Fruit fly (Drosophila melanogaster) whole organism, embryonic: Measurements from ENCODE around the gene RabX5.

ENCODE experiments used
- Adf1 ChIP-seq: fragments of 200-800 bp; sonication (Bioruptor generic); IDR thresholded peaks from 2 replicates; pipeline ENCODE4 v1.3.6; 2022; ENCODE audit warnings: missing biosample characterization, missing genetic modification characterization
- B-H1 ChIP-seq: fragments of 200-800 bp; sonication (Bioruptor generic); IDR thresholded peaks from 3 replicates; pipeline ENCODE4 v1.3.6; 2022; ENCODE audit warnings: missing biosample characterization, missing genetic modification characterization
- CG10431 ChIP-seq: fragments of 200-800 bp; sonication (Bioruptor generic); optimal IDR thresholded peaks from 3 replicates; lab custom pipeline; 2018; ENCODE audit warnings: missing biosample characterization, mild to moderate bottlenecking, missing genetic modification characterization
- CG10979 ChIP-seq: fragments of 200-800 bp; sonication (Bioruptor generic); optimal IDR thresholded peaks from 2 replicates; lab custom pipeline; 2018; ENCODE audit warnings: missing biosample characterization, mild to moderate bottlenecking, missing genetic modification characterization, moderate library complexity
- CG11456 ChIP-seq: fragments of 200-800 bp; sonication (Bioruptor generic); IDR thresholded peaks from 3 replicates; pipeline ENCODE4 v1.3.6; 2022; ENCODE audit warnings: missing biosample characterization, missing genetic modification characterization
- CG12071 ChIP-seq: fragments of 200-800 bp; sonication (Bioruptor generic); optimal IDR thresholded peaks from 3 replicates; lab custom pipeline; 2018; ENCODE audit warnings: missing biosample characterization, mild to moderate bottlenecking, missing genetic modification characterization
- CG12299 ChIP-seq: fragments of 200-800 bp; sonication (Bioruptor generic); optimal IDR thresholded peaks from 2 replicates; lab custom pipeline; 2018; ENCODE audit warnings: missing biosample characterization, mild to moderate bottlenecking, missing genetic modification characterization
- CG14014 ChIP-seq: fragments of 200-800 bp; sonication (Bioruptor generic); IDR thresholded peaks from 2 replicates; pipeline ENCODE4 v1.3.6; 2022; ENCODE audit warnings: missing biosample characterization, missing genetic modification characterization
- CG15073 ChIP-seq: fragments of 200-800 bp; sonication (Bioruptor generic); optimal IDR thresholded peaks from 2 replicates; lab custom pipeline; 2016; ENCODE audit warnings: missing biosample characterization, missing genetic modification characterization
- CG1529 ChIP-seq: fragments of 200-800 bp; sonication (Bioruptor generic); optimal IDR thresholded peaks from 3 replicates; lab custom pipeline; 2018; ENCODE audit warnings: missing biosample characterization, missing genetic modification characterization
- CG16779 ChIP-seq: fragments of 200-800 bp; sonication (Bioruptor generic); IDR thresholded peaks from 2 replicates; pipeline ENCODE4 v1.3.6; 2022; ENCODE audit warnings: missing biosample characterization, missing genetic modification characterization
- CG2116 ChIP-seq: fragments of 200-800 bp; sonication (Bioruptor generic); optimal IDR thresholded peaks from 3 replicates; lab custom pipeline; 2018; ENCODE audit warnings: missing biosample characterization, mild to moderate bottlenecking, missing genetic modification characterization
- CG2712 ChIP-seq: fragments of 200-800 bp; optimal IDR thresholded peaks from 3 replicates; lab custom pipeline; 2019; ENCODE audit warnings: missing biosample characterization, mild to moderate bottlenecking, missing genetic modification characterization, moderate library complexity
- CG3065 ChIP-seq: fragments of 200-800 bp; sonication (Bioruptor generic); optimal IDR thresholded peaks from 2 replicates; lab custom pipeline; 2016; ENCODE audit warnings: missing biosample characterization, missing genetic modification characterization
- CG3163 ChIP-seq: fragments of 200-800 bp; sonication (Bioruptor generic); optimal IDR thresholded peaks from 3 replicates; lab custom pipeline; 2016; ENCODE audit warnings: missing biosample characterization, missing genetic modification characterization
- CG33213 ChIP-seq: fragments of 200-800 bp; sonication (Bioruptor generic); optimal IDR thresholded peaks from 3 replicates; lab custom pipeline; 2016; ENCODE audit warnings: missing biosample characterization, missing genetic modification characterization
- CG3847 ChIP-seq: fragments of 200-800 bp; sonication (Bioruptor generic); IDR thresholded peaks from 2 replicates; pipeline ENCODE4 v1.3.6; 2022; ENCODE audit warnings: missing biosample characterization, missing genetic modification characterization
- CG4707 ChIP-seq: fragments of 200-800 bp; sonication (Bioruptor generic); optimal IDR thresholded peaks from 2 replicates; lab custom pipeline; 2018; ENCODE audit warnings: missing biosample characterization, mild to moderate bottlenecking, missing genetic modification characterization, moderate library complexity
- CG6654 ChIP-seq: fragments of 200-800 bp; sonication (Bioruptor generic); optimal IDR thresholded peaks from 2 replicates; lab custom pipeline; 2017; ENCODE audit warnings: missing biosample characterization, mild to moderate bottlenecking, missing genetic modification characterization
- CG6683 ChIP-seq: fragments of 200-800 bp; sonication (Bioruptor generic); optimal IDR thresholded peaks from 2 replicates; lab custom pipeline; 2017; ENCODE audit warnings: missing biosample characterization, mild to moderate bottlenecking, missing genetic modification characterization, missing genetic modification reagents
- CG7963 ChIP-seq: fragments of 200-800 bp; sonication (Bioruptor generic); IDR thresholded peaks from 3 replicates; pipeline ENCODE4 v1.3.6; 2022; ENCODE audit warnings: missing biosample characterization, missing genetic modification characterization; ENCODE audit not compliant: partially characterized antibody
- HHEX ChIP-seq: fragments of 200-800 bp; sonication (Bioruptor generic); optimal IDR thresholded peaks from 3 replicates; lab custom pipeline; 2017; ENCODE audit warnings: missing biosample characterization, mild to moderate bottlenecking, missing genetic modification characterization, missing genetic modification reagents
- Hmx ChIP-seq: fragments of 200-800 bp; sonication (Bioruptor generic); optimal IDR thresholded peaks from 2 replicates; lab custom pipeline; 2016; ENCODE audit warnings: missing biosample characterization, missing genetic modification characterization
- Hr78 ChIP-seq, 2 experiments: fragments of 200-800 bp in 1 of 2; fragments of >200 bp in 1 of 2; sonication (Bioruptor generic) in 1 of 2; optimal IDR thresholded peaks; 2 replicates each; lab custom pipeline; 2017 to 2019; ENCODE audit warnings: missing biosample characterization in 2 of 2, missing genetic modification characterization in 2 of 2, mild to moderate bottlenecking in 1 of 2, moderate library complexity in 1 of 2
- MESR4 ChIP-seq: fragments of 200-800 bp; sonication (Bioruptor generic); optimal IDR thresholded peaks from 2 replicates; lab custom pipeline; 2018; ENCODE audit warnings: missing biosample characterization, mild to moderate bottlenecking, missing genetic modification characterization, moderate library complexity
- MTF-1 ChIP-seq: fragments of 200-800 bp; sonication (Bioruptor generic); optimal IDR thresholded peaks from 2 replicates; lab custom pipeline; 2018; ENCODE audit warnings: missing biosample characterization, mild to moderate bottlenecking, missing genetic modification characterization, borderline replicate concordance
- Max ChIP-seq: fragments of 200-800 bp; sonication (Bioruptor generic); optimal IDR thresholded peaks from 2 replicates; lab custom pipeline; 2016; ENCODE audit warnings: missing biosample characterization, mild to moderate bottlenecking, missing genetic modification characterization
- Med ChIP-seq: fragments of 200-800 bp; sonication (Bioruptor generic); peaks from one replicate; lab custom pipeline; 2016; ENCODE audit warnings: missing biosample characterization, missing genetic modification characterization, mild to moderate bottlenecking, inconsistent platforms, moderate library complexity
- NFAT ChIP-seq: fragments of 200-800 bp; sonication (Bioruptor generic); IDR thresholded peaks from 2 replicates; pipeline ENCODE4 v1.3.6; 2022; ENCODE audit warnings: missing biosample characterization, missing genetic modification characterization
- Sin3A ChIP-seq: fragments of >200 bp; optimal IDR thresholded peaks from 2 replicates; lab custom pipeline; 2018
- Taf1 ChIP-seq: fragments of 200-800 bp; sonication (Bioruptor generic); IDR thresholded peaks from 2 replicates; pipeline ENCODE4 v1.3.6; 2022; ENCODE audit warnings: missing biosample characterization, missing genetic modification characterization
- Trl ChIP-seq, 3 experiments: fragments of >200 bp in 2 of 3; fragments of 200-800 bp in 1 of 3; sonication (Bioruptor generic) in 1 of 3; optimal IDR thresholded peaks; 2 replicates in 1 of 3; 3 replicates in 2 of 3; lab custom pipeline; 2016 to 2017; ENCODE audit warnings: missing biosample characterization in 1 of 3, missing genetic modification characterization in 1 of 3
- ara ChIP-seq: fragments of 200-800 bp; sonication (Bioruptor generic); IDR thresholded peaks from 2 replicates; pipeline ENCODE4 v1.3.6; 2022; ENCODE audit warnings: missing biosample characterization, missing genetic modification characterization
- dati ChIP-seq: fragments of 200-800 bp; sonication (Bioruptor generic); IDR thresholded peaks from 2 replicates; pipeline ENCODE4 v1.3.6; 2022; ENCODE audit warnings: missing biosample characterization, missing genetic modification characterization
- dm ChIP-seq: fragments of 200-800 bp; sonication (Bioruptor generic); optimal IDR thresholded peaks from 3 replicates; lab custom pipeline; 2016; ENCODE audit warnings: missing biosample characterization, missing genetic modification characterization
- fd102C ChIP-seq: fragments of 200-800 bp; sonication (Bioruptor generic); optimal IDR thresholded peaks from 2 replicates; lab custom pipeline; 2018; ENCODE audit warnings: missing biosample characterization, mild to moderate bottlenecking, missing genetic modification characterization, moderate library complexity
- fd96Cb ChIP-seq: fragments of 200-800 bp; sonication (Bioruptor generic); optimal IDR thresholded peaks from 2 replicates; lab custom pipeline; 2018; ENCODE audit warnings: missing biosample characterization, mild to moderate bottlenecking, missing genetic modification characterization, moderate library complexity
- gro ChIP-seq: fragments of 200-800 bp; sonication (Bioruptor generic); optimal IDR thresholded peaks from 2 replicates; lab custom pipeline; 2016; ENCODE audit warnings: missing biosample characterization, missing genetic modification characterization
- lmd ChIP-seq: fragments of 200-800 bp; sonication (Bioruptor generic); IDR thresholded peaks from 2 replicates; pipeline ENCODE4 v1.3.6; 2022; ENCODE audit warnings: missing biosample characterization, missing genetic modification characterization
- lola ChIP-seq, 3 experiments: fragments of >200 bp in 2 of 3; fragments of 200-800 bp in 1 of 3; sonication (Bioruptor generic) in 1 of 3; optimal IDR thresholded peaks; 2 replicates each; lab custom pipeline; 2017 to 2019; ENCODE audit warnings: missing biosample characterization in 3 of 3, missing genetic modification characterization in 3 of 3, mild to moderate bottlenecking in 1 of 3, moderate library complexity in 1 of 3
- lov ChIP-seq, 2 experiments: fragments of 200-800 bp in 1 of 2; fragments of >200 bp in 1 of 2; sonication (Bioruptor generic) in 1 of 2; IDR thresholded peaks in 1 of 2; optimal IDR thresholded peaks in 1 of 2; 2 replicates in 1 of 2; 3 replicates in 1 of 2; pipeline versions ENCODE4 v1.3.6 to Lab custom; 2017 to 2022; ENCODE audit warnings: missing biosample characterization in 1 of 2, missing genetic modification characterization in 1 of 2
- pros ChIP-seq: fragments of 200-800 bp; sonication (Bioruptor generic); optimal IDR thresholded peaks from 3 replicates; lab custom pipeline; 2019; ENCODE audit warnings: missing biosample characterization, mild to moderate bottlenecking, missing genetic modification characterization, moderate library complexity
- run ChIP-seq: fragments of 200-800 bp; sonication (Bioruptor generic); optimal IDR thresholded peaks from 3 replicates; lab custom pipeline; 2018; ENCODE audit warnings: missing biosample characterization, mild to moderate bottlenecking, missing genetic modification characterization
- scrt ChIP-seq: fragments of 200-800 bp; sonication (Bioruptor generic); optimal IDR thresholded peaks from 2 replicates; lab custom pipeline; 2018; ENCODE audit warnings: missing biosample characterization, mild to moderate bottlenecking, missing genetic modification characterization, moderate library complexity
- seq ChIP-seq: fragments of 200-800 bp; sonication (Bioruptor generic); IDR thresholded peaks from 2 replicates; pipeline ENCODE4 v1.3.6; 2022; ENCODE audit warnings: missing biosample characterization, missing genetic modification characterization
- slp2 ChIP-seq: fragments of 200-800 bp; sonication (Bioruptor generic); optimal IDR thresholded peaks from 2 replicates; lab custom pipeline; 2016; ENCODE audit warnings: missing biosample characterization, missing genetic modification characterization
- sna ChIP-seq: fragments of 200-800 bp; sonication (Bioruptor generic); IDR thresholded peaks from 2 replicates; pipeline ENCODE4 v1.3.6; 2022; ENCODE audit warnings: missing biosample characterization, missing genetic modification characterization; ENCODE audit not compliant: partially characterized antibody
- usp ChIP-seq: fragments of >200 bp; optimal IDR thresholded peaks from 2 replicates; lab custom pipeline; 2017; ENCODE audit warnings: missing biosample characterization, missing genetic modification characterization
- z ChIP-seq: fragments of 200-800 bp; sonication (Bioruptor generic); IDR thresholded peaks from 3 replicates; pipeline ENCODE4 v1.3.6; 2022; ENCODE audit warnings: missing biosample characterization, missing genetic modification characterization

Gene RabX5

DNA sequence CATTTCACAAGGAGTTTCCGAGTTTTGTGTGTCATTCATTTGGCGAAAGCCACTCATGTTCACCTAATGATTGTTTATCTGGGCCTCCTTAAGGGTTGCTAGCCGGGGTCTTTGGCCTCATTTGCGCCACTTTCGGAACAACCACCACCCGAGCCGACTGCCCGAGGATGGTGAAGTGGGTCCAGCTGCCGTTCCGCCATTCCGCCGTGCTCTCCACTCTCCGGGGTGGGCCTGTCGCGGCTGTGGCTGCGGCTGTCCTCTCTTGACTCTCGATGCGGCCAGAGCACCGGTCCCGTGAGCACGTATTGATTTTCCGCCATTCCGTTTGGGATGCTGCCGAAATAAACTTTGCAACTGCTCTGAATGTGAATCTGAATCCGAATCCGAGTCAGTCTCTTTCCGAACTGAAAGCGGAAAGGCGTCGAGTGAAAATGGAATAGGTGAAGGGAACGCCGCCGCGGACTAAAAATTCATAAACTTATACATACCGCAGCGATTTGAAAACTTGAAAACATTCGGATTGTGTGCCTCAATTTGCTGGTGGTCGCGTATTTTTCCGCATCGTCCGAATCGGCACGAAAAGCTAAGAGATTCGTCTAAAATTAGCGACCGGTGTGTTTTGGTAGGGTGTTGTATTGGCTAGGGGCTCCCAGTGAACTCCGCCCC, 21.1 kb downstream of the RabX5 start, which contains the start of gene CG13920 (continued):
- no peak for TF ChIP-seq HHEX (GFP tag; lab: Kevin White, UChicago)
- TF ChIP-seq CG16779: no peak
- TF ChIP-seq usp (GFP tag; lab: Kevin White, UChicago): no peak
- peak; percentile 94 for TF ChIP-seq pros
- peak; percentile 59 to 62 for TF ChIP-seq Trl (optimal IDR thresholded peaks at IDR 0.05; lab: Kevin White, UChicago)
- TF ChIP-seq Trl (GFP tag; optimal IDR thresholded peaks at IDR 0.05; lab: Kevin White, UChicago): no peak
- TF ChIP-seq run: no peak
- TF ChIP-seq seq: peak; percentile 85
- no peak for TF ChIP-seq Hmx
- TF ChIP-seq lov (optimal IDR thresholded peaks at IDR 0.05; lab: Kevin White, UChicago): no peak
- TF ChIP-seq lov (GFP tag; IDR thresholded peaks at IDR 0.05; lab: Robert Waterston, UW): no peak
- TF ChIP-seq ara: no peak
- no peak for TF ChIP-seq CG3065 (GFP tag; lab: Kevin White, UChicago)
- TF ChIP-seq NFAT (GFP tag; lab: Robert Waterston, UW): 0 out of 2 replicates have a peak, but pooled peaks have one; percentile 2
- TF ChIP-seq CG14014: no peak
- no peak for TF ChIP-seq dm
- no peak for TF ChIP-seq slp2 (GFP tag; lab: Kevin White, UChicago)
- no peak for TF ChIP-seq B-H1
- TF ChIP-seq CG12299 (tag; lab: Kevin White, UChicago): no peak
- TF ChIP-seq CG12071 (GFP tag; lab: Kevin White, UChicago): no peak
- peak; percentile 59 for TF ChIP-seq Med (GFP tag; lab: Kevin White, UChicago)
- TF ChIP-seq fd96Cb (tag; lab: Kevin White, UChicago): no peak
- no peak for TF ChIP-seq dati (GFP tag; lab: Robert Waterston, UW)
- no peak for TF ChIP-seq gro (GFP tag; lab: Kevin White, UChicago)
- peak; percentile 4 for TF ChIP-seq scrt (GFP tag; lab: Kevin White, UChicago)
- no peak for TF ChIP-seq CG33213
- 0 out of 3 replicates have a peak, but pooled peaks have one; percentile 46 for TF ChIP-seq z (GFP tag; lab: Robert Waterston, UW)
- TF ChIP-seq lola (GFP tag; optimal IDR thresholded peaks at IDR 0.05; lab: Kevin White, UChicago): no peak
- TF ChIP-seq CG3163 (GFP tag; lab: Kevin White, UChicago): no peak
- no peak for TF ChIP-seq fd102C (GFP tag; lab: Kevin White, UChicago)
- TF ChIP-seq CG10431 (GFP tag; lab: Kevin White, UChicago): no peak
- no peak for TF ChIP-seq CG4707 (GFP tag; lab: Kevin White, UChicago)
- TF ChIP-seq CG1529 (GFP tag; lab: Kevin White, UChicago): no peak
- no peak for TF ChIP-seq MTF-1
- TF ChIP-seq Hr78 (GFP tag; optimal IDR thresholded peaks at IDR 0.05; lab: Kevin White, UChicago): no peak

DNA sequence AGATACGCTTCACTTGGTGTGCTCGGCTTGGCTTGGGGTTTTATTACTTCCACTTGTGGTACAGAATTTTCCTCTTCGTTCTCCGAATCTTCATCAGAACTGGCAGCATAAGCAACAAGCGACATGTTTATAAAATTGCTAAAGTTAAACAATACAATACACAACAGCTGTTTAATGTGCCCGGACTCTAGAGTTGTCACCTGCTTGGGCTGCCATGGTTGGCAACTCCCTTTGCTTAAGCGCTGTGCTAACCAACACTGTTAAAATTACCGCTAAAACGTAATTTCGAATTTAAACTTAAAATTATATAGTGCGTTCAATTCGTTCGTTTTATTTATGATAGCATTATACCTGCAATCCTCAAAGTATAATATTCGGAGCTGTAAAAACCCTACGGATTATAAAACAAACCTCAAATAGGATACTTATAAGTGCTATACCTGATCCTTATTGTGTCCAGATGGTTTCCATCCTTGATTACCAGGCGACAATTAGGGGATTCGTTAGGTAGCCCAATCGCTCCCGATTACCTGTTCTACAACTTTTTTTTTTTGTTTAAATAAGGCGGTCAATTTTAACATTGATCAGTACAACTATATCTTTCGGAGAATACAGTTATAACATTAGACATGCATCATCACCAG, 22.5 kb downstream of the RabX5 start, which contains the start of the genes CG17249 and Bro:
CG17249 (minus strand) TSS at position 189 of the 644 bp plus-strand sequence.
Bro (plus strand) TSS at position 594 of the 644 bp plus-strand sequence.
- TF ChIP-seq MESR4 (GFP tag; lab: Kevin White, UChicago) (peak; percentile 78), Taf1 (GFP tag; lab: Robert Waterston, UW) (no peak), CG6683 (GFP tag; lab: Kevin White, UChicago) (no peak), Max (GFP tag; lab: Kevin White, UChicago) (peak; percentile 13), CG7963 (no peak), CG10431 (GFP tag; lab: Kevin White, UChicago) (no peak), lmd (no peak), CG2116 (GFP tag; lab: Kevin White, UChicago) (peak; percentile 45), CG33213 (peak; percentile 38), CG15073 (GFP tag; lab: Kevin White, UChicago) (no peak), CG10979 (no peak), sna (GFP tag; lab: Robert Waterston, UW) (no peak), seq (no peak), Adf1 (GFP tag; lab: Robert Waterston, UW) (no peak), CG2712 (peak; percentile 24), CG11456 (no peak), CG3847 (peak; percentile 93), Sin3A (lab: Kevin White, UChicago) (peak; percentile 50), CG6654 (GFP tag; lab: Kevin White, UChicago) (no peak)
